Fruit fly (Drosophila melanogaster) whole organism, larva: ENCODE measurements around the gene CG5877.

Experiments used
- noc ChIP-seq: fragments of 200-800 bp; sonication (Bioruptor generic); optimal IDR thresholded peaks from 3 replicates; lab custom pipeline; 2019; ENCODE audit warnings: missing biosample characterization, mild to moderate bottlenecking, missing genetic modification characterization, moderate library complexity

CG5877 gene

DNA sequence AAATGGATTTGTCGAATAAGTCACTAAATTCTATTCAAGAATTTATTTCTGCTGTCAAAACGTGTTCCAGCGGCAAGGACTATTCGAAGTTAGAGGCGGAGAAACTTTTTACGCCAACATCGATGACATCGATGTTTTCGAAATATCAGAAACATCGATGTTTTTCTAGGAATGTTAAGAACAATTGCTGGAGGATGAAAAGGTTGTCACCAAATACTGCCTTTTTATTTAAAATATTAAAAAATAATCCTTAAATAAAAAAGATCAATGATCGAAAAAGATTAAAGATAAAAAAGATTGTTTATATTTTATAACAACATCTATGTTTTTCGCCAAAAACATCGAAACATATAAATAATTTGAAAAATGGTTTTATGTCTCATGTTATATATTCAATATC, 49.2 kb downstream of the CG5877 start, which contains the start of gene CG9123:
Gene CG9123 (minus strand): TSS at position 101 of the 400 bp plus-strand sequence.
- TF ChIP-seq noc (tag; lab: Kevin White, UChicago), result no peak

DNA sequence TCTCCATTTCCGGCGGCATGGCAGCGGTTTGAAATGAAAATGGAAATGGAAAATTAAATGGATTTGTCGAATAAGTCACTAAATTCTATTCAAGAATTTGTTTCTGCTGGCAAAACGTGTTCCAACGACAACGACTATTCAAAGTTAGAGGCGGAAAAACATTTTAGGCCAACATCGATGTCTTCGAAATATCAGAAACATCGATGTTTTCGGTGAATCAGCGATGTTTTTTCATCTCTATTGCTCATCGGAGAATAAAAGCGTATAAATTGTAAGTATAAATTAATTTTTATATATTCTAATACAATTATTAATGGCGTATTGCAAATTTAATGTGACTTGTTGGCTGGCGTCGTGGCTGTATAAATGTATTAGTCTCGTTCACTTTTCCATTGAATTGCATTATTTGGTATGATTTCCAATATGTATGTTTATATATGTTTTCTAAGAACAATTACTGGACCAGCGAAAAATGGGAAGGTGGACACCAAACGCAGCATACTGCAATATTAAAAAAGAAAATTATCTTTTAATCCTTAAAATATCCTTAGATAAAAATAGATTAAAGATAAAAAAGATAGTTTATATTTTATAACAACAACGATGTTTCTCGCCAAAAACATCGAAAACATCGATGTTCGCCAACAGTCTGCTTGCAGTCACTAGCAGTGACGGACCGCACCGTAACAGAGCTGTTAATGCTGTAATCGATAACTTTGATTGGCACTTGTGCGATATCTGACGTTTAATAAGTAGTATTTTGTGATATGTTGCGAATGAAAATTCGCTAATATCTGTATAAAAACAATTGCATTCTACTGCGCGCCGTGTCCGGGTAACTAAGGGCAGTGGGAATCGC, 51.9 kb downstream of the CG5877 start, which contains the start of the genes CG12608 and Prp5:
Gene CG12608 (minus strand): TSS at position 153 of the 859 bp plus-strand sequence.
Gene Prp5 (plus strand): TSS at position 697 of the 859 bp plus-strand sequence.
- TF ChIP-seq noc (tag; lab: Kevin White, UChicago), result no peak
